Worm (Caenorhabditis elegans): ENCODE results near the gene algn-1.

- TF ChIP-seq ztf-29 (GFP tag; IDR thresholded peaks at IDR 0.05) (no peak), ref-1 (GFP tag; conservative IDR thresholded peaks at IDR 0.05) (no peak), flt-1 (GFP tag; IDR thresholded peaks at IDR 0.05) (no peak)
Measured at ce11 chrIII:6464913-6465312, 5.0 kb downstream of the algn-1 start, which contains the start of gene nduf-2.2.

Data from whole organism, midembryonic.